Fruit fly (Drosophila melanogaster) whole organism, wandering third instar larva: Measurements from ENCODE around the gene CG32547.

Source experiments
- Abd-B ChIP-seq: fragments of >200 bp; optimal IDR thresholded peaks from 2 replicates; lab custom pipeline; 2017; ENCODE audit warnings: missing biosample characterization, missing genetic modification characterization
- CG9705 ChIP-seq: fragments of 200-800 bp; sonication (Bioruptor generic); optimal IDR thresholded peaks from 2 replicates; lab custom pipeline; 2018; ENCODE audit warnings: missing biosample characterization, mild to moderate bottlenecking, missing genetic modification characterization
- Mio ChIP-seq: sonication (Bioruptor generic); optimal IDR thresholded peaks from 2 replicates; lab custom pipeline; 2016; ENCODE audit warnings: missing biosample characterization, missing genetic modification characterization
- Myc ChIP-seq: fragments of >200 bp; optimal IDR thresholded peaks from 2 replicates; lab custom pipeline; 2017
- dmrt93B ChIP-seq: fragments of 200-800 bp; sonication (Bioruptor generic); optimal IDR thresholded peaks from 2 replicates; lab custom pipeline; 2018; ENCODE audit warnings: missing biosample characterization, mild to moderate bottlenecking, missing genetic modification characterization
- dsf ChIP-seq: sonication (Bioruptor generic); optimal IDR thresholded peaks from 2 replicates; lab custom pipeline; 2016; ENCODE audit warnings: missing biosample characterization, missing genetic modification characterization, borderline replicate concordance
- h ChIP-seq: fragments of 200-800 bp; sonication (Bioruptor generic); optimal IDR thresholded peaks from 3 replicates; lab custom pipeline; 2016; ENCODE audit warnings: missing biosample characterization, mild to moderate bottlenecking, missing genetic modification characterization
- pan ChIP-seq: fragments of >200 bp; optimal IDR thresholded peaks from 2 replicates; lab custom pipeline; 2017
- psq ChIP-seq: fragments of 200-800 bp; sonication (Bioruptor generic); optimal IDR thresholded peaks from 3 replicates; lab custom pipeline; 2017; ENCODE audit warnings: missing biosample characterization, mild to moderate bottlenecking, missing genetic modification characterization, moderate library complexity
- sage ChIP-seq: fragments of 200-800 bp; sonication (Bioruptor generic); optimal IDR thresholded peaks from 2 replicates; lab custom pipeline; 2016; ENCODE audit warnings: missing biosample characterization, mild to moderate bottlenecking, missing genetic modification characterization
- sv ChIP-seq: fragments of 200-800 bp; sonication (Bioruptor generic); optimal IDR thresholded peaks from 3 replicates; lab custom pipeline; 2016; ENCODE audit warnings: missing biosample characterization, missing genetic modification characterization
- usp ChIP-seq: fragments of >200 bp; optimal IDR thresholded peaks from 2 replicates; lab custom pipeline; 2017; ENCODE audit warnings: missing biosample characterization, missing genetic modification characterization

- TF ChIP-seq sv (GFP tag; lab: Kevin White, UChicago) = no peak
- TF ChIP-seq psq = no peak
- TF ChIP-seq Myc (lab: Kevin White, UChicago) = no peak
- no peak for TF ChIP-seq usp (GFP tag; lab: Kevin White, UChicago)
- TF ChIP-seq CG9705 (GFP tag; lab: Kevin White, UChicago) = no peak
- no peak for TF ChIP-seq Abd-B (GFP tag; lab: Kevin White, UChicago)
- TF ChIP-seq pan (lab: Kevin White, UChicago) = no peak
- TF ChIP-seq h (GFP tag; lab: Kevin White, UChicago) = no peak
- no peak for TF ChIP-seq dsf (GFP tag; lab: Kevin White, UChicago)
- no peak for TF ChIP-seq dmrt93B (GFP tag; lab: Kevin White, UChicago)
- no peak for TF ChIP-seq sage (GFP tag; lab: Kevin White, UChicago)
- TF ChIP-seq Mio (GFP tag; lab: Kevin White, UChicago) = no peak
Measured at dm6 chrX:18437190-18437589, 42.1 kb downstream of the CG32547 start, which contains the start of gene CG6290.
